Fruit fly (Drosophila melanogaster): ENCODE measurements around the gene elm.

elm gene

DNA sequence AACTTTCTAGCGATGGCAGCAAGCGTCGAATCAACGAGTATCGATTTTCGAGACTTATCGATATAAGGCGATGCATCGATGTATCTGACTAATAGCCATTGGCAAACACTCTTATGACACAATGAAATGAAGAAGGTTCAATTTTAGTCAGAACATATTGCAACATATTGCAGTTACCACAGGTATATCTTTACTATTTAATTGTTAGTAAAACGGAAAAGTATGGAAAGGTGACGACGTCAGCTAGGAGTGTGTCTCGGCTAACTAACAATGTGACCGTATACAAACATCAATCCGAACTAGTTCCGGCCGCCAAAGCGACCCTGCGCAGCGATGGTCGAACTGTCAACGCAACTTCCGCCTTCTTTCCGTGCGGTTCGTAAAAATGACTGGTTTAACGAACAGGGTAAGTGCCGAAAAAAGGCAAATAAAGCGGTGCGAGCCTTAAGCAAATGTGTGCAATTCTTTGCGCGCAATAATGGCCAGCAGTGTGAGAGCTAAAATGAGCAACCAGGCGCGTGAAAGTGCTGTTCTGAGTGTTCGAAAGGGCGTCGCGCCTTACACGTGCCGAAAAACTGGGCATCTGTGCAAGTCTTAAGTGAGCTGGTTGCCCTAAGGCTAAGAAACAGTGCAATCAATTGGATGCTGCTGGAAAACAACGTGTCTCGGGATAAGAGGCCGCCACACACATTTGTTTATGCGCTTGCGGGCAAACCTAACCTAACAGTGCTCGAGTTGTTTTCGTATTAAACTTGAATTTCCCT is 30.4 kb downstream of the elm start, which contains the start of the genes Dph4, Spec2 and RpL13A:
TSS of gene Dph4 (minus strand) at position 11 of the 764 bp plus-strand sequence.
TSS of gene Spec2 (minus strand) at position 11 of the 764 bp plus-strand sequence.
TSS of gene RpL13A (plus strand) at position 360 of the 764 bp plus-strand sequence.
- TF ChIP-seq h (optimal IDR thresholded peaks at IDR 0.05) (no peak), ttk (optimal IDR thresholded peaks at IDR 0.05) (no peak), psq (optimal IDR thresholded peaks at IDR 0.05) (no peak), insv (optimal IDR thresholded peaks at IDR 0.05) (no peak), Myc (optimal IDR thresholded peaks at IDR 0.05) (no peak), Sin3A (optimal IDR thresholded peaks at IDR 0.05) (no peak)

- TF ChIP-seq Sin3A (optimal IDR thresholded peaks at IDR 0.05) = no peak
- no peak for TF ChIP-seq ttk (optimal IDR thresholded peaks at IDR 0.05)
- no peak for TF ChIP-seq psq (optimal IDR thresholded peaks at IDR 0.05)
- TF ChIP-seq h (optimal IDR thresholded peaks at IDR 0.05) = no peak
- TF ChIP-seq Myc (optimal IDR thresholded peaks at IDR 0.05) = no peak
- TF ChIP-seq insv (optimal IDR thresholded peaks at IDR 0.05) = no peak
These were observed 31.6 kb downstream of the elm start for dm6 chr3R:5622985-5623630.

DNA sequence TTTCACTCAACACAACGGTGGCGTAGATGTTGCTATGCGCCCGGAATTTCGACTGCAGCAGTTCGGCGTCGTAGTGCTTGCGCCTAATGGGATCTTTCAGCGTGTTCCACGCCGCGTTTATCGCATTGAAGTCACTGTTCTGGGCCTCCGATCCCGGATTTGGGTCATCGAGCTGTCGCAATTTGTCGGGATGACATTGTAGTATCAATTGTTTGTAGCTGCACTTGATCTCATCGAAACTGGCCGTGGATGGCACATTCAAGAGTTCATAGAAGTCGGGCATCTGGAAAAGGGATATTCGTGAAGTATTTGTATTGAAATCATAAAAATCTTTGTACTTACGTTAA is 32.3 kb downstream of the elm start:
- TF ChIP-seq insv (optimal IDR thresholded peaks at IDR 0.05) (no peak), Myc (optimal IDR thresholded peaks at IDR 0.05) (no peak), Sin3A (optimal IDR thresholded peaks at IDR 0.05) (no peak)

DNA sequence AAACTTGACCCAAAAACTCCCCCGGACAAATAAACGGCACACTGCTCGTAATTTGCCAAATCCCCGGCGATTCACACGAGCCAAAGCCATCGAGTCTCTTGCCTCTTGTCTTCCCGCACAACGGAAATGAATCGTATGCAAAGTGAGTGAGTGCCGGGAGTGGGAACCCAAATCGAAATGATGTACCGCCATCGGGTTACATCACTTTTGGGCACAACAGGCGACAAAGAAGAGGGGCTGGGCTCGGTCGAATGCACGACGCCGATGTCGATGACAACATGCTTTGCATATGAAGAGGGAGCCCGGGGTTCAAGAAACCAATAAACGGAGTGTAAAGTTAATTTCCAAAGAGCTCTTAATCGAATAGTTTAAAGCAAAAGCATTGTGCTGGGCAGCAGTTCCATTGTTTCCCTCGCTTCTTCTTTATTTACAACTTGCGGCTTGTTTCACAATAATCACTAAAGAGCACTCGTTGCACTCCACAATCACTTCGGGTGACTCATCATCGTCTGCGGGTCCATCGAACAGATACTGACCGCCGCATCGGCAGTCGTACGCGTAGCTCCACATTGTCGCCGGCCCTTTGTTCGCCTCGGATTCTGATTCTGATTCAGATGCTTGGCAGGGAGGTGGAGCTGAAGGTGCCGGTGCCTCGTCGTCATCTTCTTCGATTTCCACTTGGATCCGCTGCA is 32.8 kb downstream of the elm start:
- TF ChIP-seq h (optimal IDR thresholded peaks at IDR 0.05) (no peak), Sin3A (optimal IDR thresholded peaks at IDR 0.05) (no peak)

- TF ChIP-seq h (optimal IDR thresholded peaks at IDR 0.05) (no peak), insv (optimal IDR thresholded peaks at IDR 0.05) (no peak), Sin3A (optimal IDR thresholded peaks at IDR 0.05) (no peak)
These were observed 34.2 kb downstream of the elm start for dm6 chr3R:5620387-5620956.

dm6 chr3R:5617923-5618623 is 36.6 kb downstream of the elm start:
- TF ChIP-seq insv (optimal IDR thresholded peaks at IDR 0.05) (no peak), Myc (optimal IDR thresholded peaks at IDR 0.05) (no peak), ttk (optimal IDR thresholded peaks at IDR 0.05) (no peak), psq (optimal IDR thresholded peaks at IDR 0.05) (no peak), Sin3A (optimal IDR thresholded peaks at IDR 0.05) (no peak), h (optimal IDR thresholded peaks at IDR 0.05) (no peak)

DNA sequence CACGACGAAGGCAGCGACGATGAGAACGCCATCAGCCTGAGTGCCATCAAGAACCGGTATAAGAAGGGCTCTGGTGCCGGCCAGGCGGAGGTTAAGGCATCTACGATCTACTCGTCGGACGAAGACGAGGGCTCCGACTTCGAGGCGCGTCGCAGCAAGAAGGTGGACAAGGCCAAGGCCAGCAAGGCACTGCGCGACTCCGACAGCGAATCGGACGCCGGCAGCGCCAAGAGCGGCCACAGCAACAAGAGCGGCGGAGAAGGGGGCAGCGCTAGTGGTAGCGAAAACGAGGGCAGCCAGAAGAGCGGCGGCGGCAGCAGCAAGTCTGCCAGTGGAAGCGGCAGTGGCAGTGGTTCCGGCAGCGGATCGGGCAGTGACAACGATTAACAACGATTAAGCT is 39.2 kb downstream of the elm start:
- TF ChIP-seq Myc (optimal IDR thresholded peaks at IDR 0.05) (no peak), insv (optimal IDR thresholded peaks at IDR 0.05) (no peak), ttk (optimal IDR thresholded peaks at IDR 0.05) (no peak), h (optimal IDR thresholded peaks at IDR 0.05) (no peak), psq (optimal IDR thresholded peaks at IDR 0.05) (no peak), Sin3A (optimal IDR thresholded peaks at IDR 0.05) (no peak)

DNA sequence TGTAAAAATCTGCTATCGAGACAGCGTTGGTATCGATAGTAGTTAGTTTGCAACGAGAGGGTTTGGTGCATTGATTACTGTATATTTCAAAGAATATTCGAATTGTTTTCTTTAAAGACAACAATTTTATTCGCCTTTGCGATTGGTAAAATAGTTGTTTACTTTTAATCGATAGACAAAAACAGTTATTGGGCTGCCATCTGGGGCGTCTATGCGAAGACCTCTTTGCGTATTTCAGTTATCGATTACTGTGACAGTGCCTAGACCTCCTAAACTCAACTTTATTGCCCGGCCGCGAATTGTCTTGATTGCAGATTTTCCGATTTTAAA is 41.6 kb downstream of the elm start, which contains the start of gene Atu:
TSS of gene Atu (plus strand) at position 245 of the 330 bp plus-strand sequence.
- TF ChIP-seq Sin3A (optimal IDR thresholded peaks at IDR 0.05) = no peak
- TF ChIP-seq insv (optimal IDR thresholded peaks at IDR 0.05) = no peak
- no peak for TF ChIP-seq psq (optimal IDR thresholded peaks at IDR 0.05)

- TF ChIP-seq Myc (optimal IDR thresholded peaks at IDR 0.05) = no peak
- no peak for TF ChIP-seq insv (optimal IDR thresholded peaks at IDR 0.05)
- TF ChIP-seq ttk (optimal IDR thresholded peaks at IDR 0.05) = no peak
- TF ChIP-seq Sin3A (optimal IDR thresholded peaks at IDR 0.05) = no peak
- TF ChIP-seq psq (optimal IDR thresholded peaks at IDR 0.05) = no peak
- TF ChIP-seq h (optimal IDR thresholded peaks at IDR 0.05) = no peak
These were observed 42.1 kb downstream of the elm start, which contains the start of gene Rga for dm6 chr3R:5612372-5613113. Gene Rga, minus strand, starts transcription at chr3R:5613112.

- TF ChIP-seq insv (optimal IDR thresholded peaks at IDR 0.05) (no peak), Myc (optimal IDR thresholded peaks at IDR 0.05) (no peak), psq (optimal IDR thresholded peaks at IDR 0.05) (no peak), Sin3A (optimal IDR thresholded peaks at IDR 0.05) (no peak)
These were observed 42.9 kb downstream of the elm start for dm6 chr3R:5611733-5612132.

- no peak for TF ChIP-seq Sin3A (optimal IDR thresholded peaks at IDR 0.05)
- TF ChIP-seq insv (optimal IDR thresholded peaks at IDR 0.05) = no peak
- no peak for TF ChIP-seq Myc (optimal IDR thresholded peaks at IDR 0.05)
- no peak for TF ChIP-seq h (optimal IDR thresholded peaks at IDR 0.05)
- no peak for TF ChIP-seq psq (optimal IDR thresholded peaks at IDR 0.05)
- no peak for TF ChIP-seq ttk (optimal IDR thresholded peaks at IDR 0.05)
These were observed 43.5 kb downstream of the elm start for dm6 chr3R:5611167-5611566.
